Fruit fly (Drosophila melanogaster): ENCODE measurements around the gene CG13004.

DNA sequence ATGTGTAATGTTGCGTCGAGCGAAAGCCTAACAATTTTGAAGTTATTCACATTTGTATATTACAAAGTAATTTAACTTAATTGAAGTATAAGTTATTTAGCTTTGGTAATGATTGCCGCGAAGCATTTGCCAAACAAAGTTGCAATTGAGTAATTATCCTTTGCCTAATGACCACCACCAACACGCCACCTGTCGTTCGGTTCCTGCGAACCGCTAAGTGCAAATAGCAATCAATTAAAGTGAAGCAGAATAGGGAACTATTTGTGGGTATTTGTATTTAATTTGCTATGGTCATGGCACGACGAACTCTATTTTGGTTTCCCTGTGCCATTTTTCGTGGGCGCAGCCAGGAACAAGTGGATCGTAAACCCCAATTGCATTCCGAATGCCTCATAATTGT is 14.7 kb downstream of the CG13004 start:
- TF ChIP-seq pan (optimal IDR thresholded peaks at IDR 0.05) (no peak), Hr78 (GFP tag; optimal IDR thresholded peaks at IDR 0.05) (no peak), ey (GFP tag; optimal IDR thresholded peaks at IDR 0.05) (no peak), Dfd (GFP tag; optimal IDR thresholded peaks at IDR 0.05) (no peak), usp (GFP tag; optimal IDR thresholded peaks at IDR 0.05) (no peak), N (GFP tag; optimal IDR thresholded peaks at IDR 0.05) (no peak), GATAd (GFP tag; optimal IDR thresholded peaks at IDR 0.05) (no peak), h (GFP tag; optimal IDR thresholded peaks at IDR 0.05) (no peak), sage (GFP tag; optimal IDR thresholded peaks at IDR 0.05) (no peak)
